Worm (Caenorhabditis elegans) whole organism, late embryonic: ENCODE data around the gene rib-2.

ENCODE experiments used
- ceh-19 ChIP-seq: fragments of 200-800 bp; sonication (Bioruptor generic); optimal IDR thresholded peaks from 2 replicates; lab custom pipeline; 2018; ENCODE audit warnings: mild to moderate bottlenecking, missing genetic modification characterization, missing compliant biosample characterization
- ceh-24 ChIP-seq: sonication (generic microtip); optimal IDR thresholded peaks from 2 replicates; lab custom pipeline; 2016; ENCODE audit warnings: mild to moderate bottlenecking, missing genetic modification characterization, missing compliant biosample characterization
- dve-1 ChIP-seq: sonication (generic microtip); optimal IDR thresholded peaks from 2 replicates; lab custom pipeline; 2017; ENCODE audit warnings: antibody characterized with exemption, mild to moderate bottlenecking, missing genetic modification characterization, missing compliant biosample characterization
- eyg-1 ChIP-seq: sonication (generic microtip); optimal IDR thresholded peaks from 2 replicates; lab custom pipeline; 2016; ENCODE audit warnings: missing genotype, missing genetic modification characterization, missing compliant biosample characterization
- fkh-10 ChIP-seq: fragments of 150-350 bp; optimal IDR thresholded peaks from 2 replicates; lab custom pipeline; 2014; ENCODE audit warnings: missing biosample characterization, missing genetic modification reagents, missing genetic modification characterization
- hlh-13 ChIP-seq: fragments of 200-800 bp; sonication (Bioruptor generic); optimal IDR thresholded peaks from 2 replicates; lab custom pipeline; 2018; ENCODE audit warnings: mild to moderate bottlenecking, missing genetic modification characterization, missing compliant biosample characterization
- hlh-15 ChIP-seq: sonication (generic microtip); optimal IDR thresholded peaks from 2 replicates; lab custom pipeline; 2016; ENCODE audit warnings: missing genetic modification characterization, missing compliant biosample characterization
- hlh-30 ChIP-seq: sonication (generic microtip); optimal IDR thresholded peaks from 2 replicates; lab custom pipeline; 2017; ENCODE audit warnings: antibody characterized with exemption, missing genetic modification characterization, missing compliant biosample characterization; ENCODE audit not compliant: insufficient read depth
- hlh-8 ChIP-seq: sonication (generic microtip); optimal IDR thresholded peaks from 2 replicates; lab custom pipeline; 2016; ENCODE audit warnings: missing genotype, missing genetic modification characterization, missing compliant biosample characterization
- pha-2 ChIP-seq: sonication (generic microtip); optimal IDR thresholded peaks from 2 replicates; lab custom pipeline; 2017; ENCODE audit warnings: mild to moderate bottlenecking, missing genetic modification characterization, missing compliant biosample characterization
- sdc-2 ChIP-seq: sonication (generic microtip); optimal IDR thresholded peaks from 2 replicates; lab custom pipeline; 2016; ENCODE audit warnings: missing genotype, missing genetic modification characterization, missing compliant biosample characterization

DNA sequence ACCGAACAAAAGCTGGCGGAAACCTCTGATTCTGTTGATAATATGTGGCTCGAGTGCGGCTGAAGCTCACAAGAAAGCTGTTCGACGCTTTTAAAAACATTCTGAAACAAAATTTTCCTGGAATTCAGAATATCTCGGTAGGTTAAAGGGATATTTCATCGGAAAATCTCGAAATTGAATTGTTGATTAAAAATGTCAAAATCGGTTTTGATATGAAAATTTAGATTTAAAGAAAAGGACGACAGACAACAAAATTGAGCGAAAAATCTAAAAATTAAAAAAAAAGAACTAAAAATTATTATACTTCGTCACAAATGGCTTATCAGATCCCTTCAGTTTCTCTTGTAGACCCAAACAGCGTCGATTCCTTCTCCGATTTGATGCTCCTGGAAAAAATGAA lies 42.1 kb upstream of the rib-2 start, which contains the start of gene Y39A1A.20:
- TF ChIP-seq hlh-30 (tag; lab: Kevin White, UChicago) = no peak
- TF ChIP-seq ceh-19 (GFP tag; lab: Kevin White, UChicago) = no peak
- TF ChIP-seq ceh-24 (tag; lab: Kevin White, UChicago) = no peak
- no peak for TF ChIP-seq eyg-1 (tag; lab: Kevin White, UChicago)
- no peak for TF ChIP-seq pha-2
- no peak for TF ChIP-seq hlh-13
- TF ChIP-seq sdc-2 (tag; lab: Kevin White, UChicago) = no peak
- no peak for TF ChIP-seq hlh-8 (tag; lab: Kevin White, UChicago)
- TF ChIP-seq hlh-15 = no peak
- no peak for TF ChIP-seq dve-1 (tag; lab: Kevin White, UChicago)
- no peak for TF ChIP-seq fkh-10 (GFP tag; lab: Kevin White, UChicago)
